Worm (Caenorhabditis elegans) whole organism, L2 larva: ENCODE measurements around the gene ekl-5.

Source experiments
- aly-2 ChIP-seq: fragments of 150-350 bp; optimal IDR thresholded peaks from 2 replicates; lab custom pipeline; 2014; ENCODE audit warnings: missing biosample characterization, missing genetic modification characterization
- elt-3 ChIP-seq: sonication (generic microtip); optimal IDR thresholded peaks from 2 replicates; lab custom pipeline; 2017; ENCODE audit warnings: missing biosample characterization, missing genetic modification characterization
- lin-13 ChIP-seq: fragments of 150-350 bp; optimal IDR thresholded peaks from 2 replicates; lab custom pipeline; 2014; ENCODE audit warnings: missing biosample characterization, missing genetic modification reagents, missing genetic modification characterization
- nhr-25 ChIP-seq: fragments of 150-350 bp; sonication (generic microtip); optimal IDR thresholded peaks from 3 replicates; lab custom pipeline; 2014; ENCODE audit warnings: missing biosample characterization, missing genetic modification characterization

- TF ChIP-seq nhr-25 (tag; lab: Kevin White, UChicago) (no peak), elt-3 (tag; lab: Kevin White, UChicago) (no peak), aly-2 (tag; lab: Kevin White, UChicago) (no peak), lin-13 (GFP tag; lab: Kevin White, UChicago) (no peak)
Observed at ce11 chrX:13900047-13900446, 16.9 kb downstream of the ekl-5 start, which contains the start of gene sra-38.
